Worm (Caenorhabditis elegans): ENCODE measurements around the gene T05H10.4.

DNA sequence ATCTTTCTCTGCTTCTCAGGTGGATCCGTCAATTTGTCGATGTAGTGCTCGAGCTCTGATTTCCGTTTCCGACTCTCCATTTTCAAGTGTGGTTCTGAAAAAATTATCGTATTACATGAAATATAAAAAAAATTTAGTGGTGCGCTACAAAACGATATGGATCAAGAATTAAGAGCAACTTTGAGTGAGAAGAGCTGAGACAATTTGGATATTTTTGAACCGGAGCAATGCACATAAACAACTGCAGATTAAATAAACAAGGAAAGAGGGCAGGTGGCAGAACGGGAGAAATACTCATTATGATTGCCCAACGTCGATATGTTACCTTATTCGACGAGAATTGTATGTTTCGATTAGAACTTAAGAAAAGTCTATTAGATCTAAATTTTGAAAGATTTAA is 25.3 kb upstream of the T05H10.4 start, which contains the start of gene swsn-7:
- TF ChIP-seq dpl-1 (GFP tag; optimal IDR thresholded peaks at IDR 0.05) (no peak), unc-62 (GFP tag; optimal IDR thresholded peaks at IDR 0.05) (no peak), elt-2 (tag; optimal IDR thresholded peaks at IDR 0.05) (no peak), nhr-237 (tag; optimal IDR thresholded peaks at IDR 0.05) (no peak), sox-4 (tag; optimal IDR thresholded peaks at IDR 0.05) (no peak), sptf-1 (tag; optimal IDR thresholded peaks at IDR 0.05) (no peak), nhr-71 (tag; optimal IDR thresholded peaks at IDR 0.05) (no peak), mep-1 (tag; optimal IDR thresholded peaks at IDR 0.05) (no peak), snpc-4 (tag; optimal IDR thresholded peaks at IDR 0.05) (no peak), rnt-1 (tag; optimal IDR thresholded peaks at IDR 0.05) (no peak), blmp-1 (tag; optimal IDR thresholded peaks at IDR 0.05) (no peak), lin-13 (GFP tag; optimal IDR thresholded peaks at IDR 0.05) (no peak)

Measured in whole organism, L1 larva.